Fruit fly (Drosophila melanogaster): ENCODE data around the gene Hsp23.

The Hsp23 gene

DNA sequence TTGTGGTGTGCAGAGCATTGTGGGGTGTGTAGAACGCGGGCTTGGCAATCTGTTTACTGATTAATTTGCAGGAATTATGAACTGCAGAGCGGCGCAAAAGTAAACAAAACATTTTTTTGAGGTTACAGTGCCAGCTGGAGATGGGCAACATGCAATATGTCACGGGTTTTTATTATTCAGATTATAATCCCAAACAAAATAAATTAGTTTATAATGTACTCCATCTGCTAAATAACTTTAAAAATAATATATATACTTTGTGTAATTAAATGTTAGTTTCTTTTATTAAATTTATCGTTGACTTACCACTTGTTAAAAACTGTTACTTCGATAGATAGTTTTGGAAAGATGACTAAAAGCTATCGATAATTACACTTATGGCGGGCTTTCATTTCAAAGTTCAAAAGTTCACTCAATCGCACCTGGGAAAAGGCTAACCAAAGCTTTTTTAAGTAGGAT lies 10.7 kb upstream of the Hsp23 start, which contains the start of gene Fdx1:
Gene Fdx1 (minus strand): TSS at position 332 of the 459 bp plus-strand sequence.
- TF ChIP-seq abd-A (tag; optimal IDR thresholded peaks at IDR 0.05) (no peak), HLHmδ (GFP tag; optimal IDR thresholded peaks at IDR 0.05) (no peak), insv (GFP tag; optimal IDR thresholded peaks at IDR 0.05) (no peak), BtbVII (GFP tag; optimal IDR thresholded peaks at IDR 0.05) (peak; percentile 26), Nf-YB (GFP tag; optimal IDR thresholded peaks at IDR 0.05) (no peak), chinmo (GFP tag; IDR thresholded peaks at IDR 0.05; ENCODE audit: partially characterized antibody) (no peak), CG1529 (GFP tag; optimal IDR thresholded peaks at IDR 0.05) (no peak), fu2 (GFP tag; optimal IDR thresholded peaks at IDR 0.05) (no peak), Dip3 (GFP tag; optimal IDR thresholded peaks at IDR 0.05) (no peak), sisA (GFP tag; IDR thresholded peaks at IDR 0.05) (no peak), Hmx (GFP tag; optimal IDR thresholded peaks at IDR 0.05) (no peak), CG17359 (tag; optimal IDR thresholded peaks at IDR 0.05) (no peak), pita (GFP tag; optimal IDR thresholded peaks at IDR 0.05) (no peak), CG14710 (tag; optimal IDR thresholded peaks at IDR 0.05) (peak; percentile 49), CG13424 (tag; optimal IDR thresholded peaks at IDR 0.05) (peak; percentile 70), dysf (GFP tag; IDR thresholded peaks at IDR 0.05) (peak; percentile 40; the same call in 1 of the 3 replicates), gt (GFP tag; IDR thresholded peaks at IDR 0.05) (no peak), CG7963 (GFP tag; IDR thresholded peaks at IDR 0.05; ENCODE audit: partially characterized antibody) (no peak), pnt (GFP tag; optimal IDR thresholded peaks at IDR 0.05) (no peak), CG10274 (GFP tag; optimal IDR thresholded peaks at IDR 0.05) (no peak), CG10654 (GFP tag; optimal IDR thresholded peaks at IDR 0.05) (no peak), NfI (GFP tag; optimal IDR thresholded peaks at IDR 0.05) (peak; percentile 28), CG6683 (GFP tag; optimal IDR thresholded peaks at IDR 0.05) (no peak), tx (GFP tag; optimal IDR thresholded peaks at IDR 0.05) (no peak), Sox102F (GFP tag; optimal IDR thresholded peaks at IDR 0.05) (no peak), C15 (GFP tag; IDR thresholded peaks at IDR 0.05) (no peak), phol (tag; optimal IDR thresholded peaks at IDR 0.05) (peak; percentile 36), CG8359 (GFP tag; optimal IDR thresholded peaks at IDR 0.05; ENCODE audit: borderline replicate concordance) (no peak), CG14667 (GFP tag; IDR thresholded peaks at IDR 0.05) (no peak), TFAM (GFP tag; optimal IDR thresholded peaks at IDR 0.05) (no peak), CG10321 (GFP tag; IDR thresholded peaks at IDR 0.05) (no peak), Dp (GFP tag; optimal IDR thresholded peaks at IDR 0.05) (peak; percentile 85), ac (GFP tag; optimal IDR thresholded peaks at IDR 0.05) (no peak), CrebB (tag; optimal IDR thresholded peaks at IDR 0.05) (peak; percentile 6), Opbp (GFP tag; IDR thresholded peaks at IDR 0.05; ENCODE audit: partially characterized antibody) (no peak; the same call in 2 of the 3 replicates), sqz (GFP tag; optimal IDR thresholded peaks at IDR 0.05) (peak; percentile 80), CG17385 (GFP tag; optimal IDR thresholded peaks at IDR 0.05) (peak; percentile 28), CG12769 (tag; optimal IDR thresholded peaks at IDR 0.05) (no peak), CG16779 (GFP tag; IDR thresholded peaks at IDR 0.05) (no peak), br (optimal IDR thresholded peaks at IDR 0.05) (no peak), CG6654 (GFP tag; optimal IDR thresholded peaks at IDR 0.05) (no peak), CG12071 (GFP tag; optimal IDR thresholded peaks at IDR 0.05) (no peak), CG15601 (tag; optimal IDR thresholded peaks at IDR 0.05) (peak; percentile 54), Hr39 (optimal IDR thresholded peaks at IDR 0.05) (no peak), ems (GFP tag; optimal IDR thresholded peaks at IDR 0.05) (no peak), CG2712 (tag; optimal IDR thresholded peaks at IDR 0.05) (peak; percentile 45), D19B (GFP tag; optimal IDR thresholded peaks at IDR 0.05) (no peak), stc (GFP tag; IDR thresholded peaks at IDR 0.05) (no peak), stwl (tag; optimal IDR thresholded peaks at IDR 0.05) (no peak), Ssrp (tag; optimal IDR thresholded peaks at IDR 0.05) (no peak), Lim3 (GFP tag; IDR thresholded peaks at IDR 0.05) (no peak), Adf1 (GFP tag; IDR thresholded peaks at IDR 0.05) (no peak)

Data from whole organism, embryonic.